Worm (Caenorhabditis elegans) whole organism, mixed stage, embryonic: ENCODE data around the gene sek-3.
A peak's percentile ranks its signal among the peaks of the same experiment; 100 is the strongest.

Source experiments
- M03D4.4 ChIP-seq: sonication (generic microtip); optimal IDR thresholded peaks from 2 replicates; lab custom pipeline; 2017; ENCODE audit warnings: mild to moderate bottlenecking, missing genetic modification characterization, missing compliant biosample characterization
- bed-3 ChIP-seq: fragments of 200-800 bp; sonication (Bioruptor generic); optimal IDR thresholded peaks from 3 replicates; lab custom pipeline; 2018; ENCODE audit warnings: mild to moderate bottlenecking, missing genetic modification characterization, moderate library complexity, missing compliant biosample characterization
- blmp-1 ChIP-seq: fragments of 150-350 bp; optimal IDR thresholded peaks from 2 replicates; lab custom pipeline; 2014; ENCODE audit warnings: missing biosample characterization, missing genetic modification characterization
- ceh-43 ChIP-seq: fragments of 200-800 bp; sonication (Bioruptor generic); optimal IDR thresholded peaks from 2 replicates; lab custom pipeline; 2018; ENCODE audit warnings: mild to moderate bottlenecking, missing genetic modification characterization, moderate library complexity, missing compliant biosample characterization
- ceh-83 ChIP-seq: fragments of 200-800 bp; sonication (Bioruptor generic); optimal IDR thresholded peaks from 2 replicates; lab custom pipeline; 2018; ENCODE audit warnings: mild to moderate bottlenecking, missing genetic modification characterization, missing compliant biosample characterization
- ces-1 ChIP-seq: fragments of 150-350 bp; optimal IDR thresholded peaks from 2 replicates; lab custom pipeline; 2014; ENCODE audit warnings: missing biosample characterization, missing genetic modification reagents, missing genetic modification characterization
- cnd-1 ChIP-seq: fragments of 200-800 bp; sonication (Bioruptor generic); optimal IDR thresholded peaks from 2 replicates; lab custom pipeline; 2018; ENCODE audit warnings: mild to moderate bottlenecking, missing genetic modification characterization, missing compliant biosample characterization
- elt-3 ChIP-seq: fragments of 150-350 bp; optimal IDR thresholded peaks from 2 replicates; lab custom pipeline; 2014; ENCODE audit warnings: missing biosample characterization, missing genetic modification characterization
- flh-1 ChIP-seq: fragments of 200-800 bp; sonication (Bioruptor generic); optimal IDR thresholded peaks from 2 replicates; lab custom pipeline; 2018; ENCODE audit warnings: mild to moderate bottlenecking, missing genetic modification characterization, moderate library complexity, missing compliant biosample characterization
- ham-2 ChIP-seq: fragments of 200-800 bp; sonication (Bioruptor generic); optimal IDR thresholded peaks from 2 replicates; lab custom pipeline; 2018; ENCODE audit warnings: mild to moderate bottlenecking, missing genetic modification characterization, missing compliant biosample characterization
- hlh-1 ChIP-seq: fragments of 150-350 bp; optimal IDR thresholded peaks from 2 replicates; lab custom pipeline; 2014; ENCODE audit warnings: missing biosample characterization, missing genetic modification reagents, missing genetic modification characterization
- lin-13 ChIP-seq: fragments of 150-350 bp; optimal IDR thresholded peaks from 2 replicates; lab custom pipeline; 2014; ENCODE audit warnings: missing biosample characterization, missing genetic modification characterization
- lin-32 ChIP-seq: fragments of 200-800 bp; sonication (Bioruptor generic); optimal IDR thresholded peaks from 2 replicates; lab custom pipeline; 2018; ENCODE audit warnings: mild to moderate bottlenecking, missing genetic modification characterization, missing compliant biosample characterization
- lsy-2 ChIP-seq: fragments of 150-350 bp; optimal IDR thresholded peaks from 2 replicates; lab custom pipeline; 2014; ENCODE audit warnings: missing biosample characterization, missing genetic modification characterization
- mep-1 ChIP-seq: fragments of 150-350 bp; optimal IDR thresholded peaks from 2 replicates; lab custom pipeline; 2017; ENCODE audit warnings: missing biosample characterization, missing genetic modification reagents, missing genetic modification characterization, inconsistent platforms
- mls-2 ChIP-seq: sonication (generic microtip); optimal IDR thresholded peaks from 2 replicates; lab custom pipeline; 2016; ENCODE audit warnings: mild to moderate bottlenecking, missing genetic modification characterization, moderate library complexity, missing compliant biosample characterization
- nhr-237 ChIP-seq: fragments of 150-350 bp; optimal IDR thresholded peaks from 2 replicates; lab custom pipeline; 2014; ENCODE audit warnings: missing biosample characterization, missing genetic modification characterization
- nhr-28 ChIP-seq: fragments of 150-350 bp; optimal IDR thresholded peaks from 2 replicates; lab custom pipeline; 2014; ENCODE audit warnings: missing biosample characterization, missing genetic modification characterization
- nhr-76 ChIP-seq: sonication (generic microtip); optimal IDR thresholded peaks from 2 replicates; lab custom pipeline; 2017; ENCODE audit warnings: missing biosample characterization, missing genetic modification characterization
- pha-4 ChIP-seq: fragments of 150-350 bp; optimal IDR thresholded peaks from 2 replicates; lab custom pipeline; 2018; ENCODE audit warnings: missing biosample characterization, missing genetic modification reagents, missing genetic modification characterization
- sem-2 ChIP-seq: fragments of 200-800 bp; sonication (Bioruptor generic); optimal IDR thresholded peaks from 2 replicates; lab custom pipeline; 2018; ENCODE audit warnings: mild to moderate bottlenecking, missing genetic modification characterization, missing compliant biosample characterization
- snpc-4 ChIP-seq: fragments of 150-350 bp; optimal IDR thresholded peaks from 2 replicates; lab custom pipeline; 2014; ENCODE audit warnings: missing biosample characterization, missing genetic modification characterization
- sptf-1 ChIP-seq: sonication (generic microtip); optimal IDR thresholded peaks from 2 replicates; lab custom pipeline; 2017; ENCODE audit warnings: mild to moderate bottlenecking, missing genetic modification characterization, moderate library complexity, missing compliant biosample characterization
- tbx-8 ChIP-seq: fragments of 200-800 bp; sonication (Bioruptor generic); optimal IDR thresholded peaks from 2 replicates; lab custom pipeline; 2018; ENCODE audit warnings: mild to moderate bottlenecking, missing genetic modification characterization, moderate library complexity, missing compliant biosample characterization
- unc-62 ChIP-seq: fragments of 150-350 bp; optimal IDR thresholded peaks from 2 replicates; lab custom pipeline; 2014; ENCODE audit warnings: missing biosample characterization, missing genetic modification reagents, missing genetic modification characterization
- zip-8 ChIP-seq: fragments of 150-350 bp; optimal IDR thresholded peaks from 2 replicates; lab custom pipeline; 2014; ENCODE audit warnings: missing biosample characterization, missing genetic modification characterization
- ztf-11 ChIP-seq: fragments of 150-350 bp; optimal IDR thresholded peaks from 2 replicates; lab custom pipeline; 2014; ENCODE audit warnings: missing biosample characterization, missing genetic modification characterization

Gene sek-3

DNA sequence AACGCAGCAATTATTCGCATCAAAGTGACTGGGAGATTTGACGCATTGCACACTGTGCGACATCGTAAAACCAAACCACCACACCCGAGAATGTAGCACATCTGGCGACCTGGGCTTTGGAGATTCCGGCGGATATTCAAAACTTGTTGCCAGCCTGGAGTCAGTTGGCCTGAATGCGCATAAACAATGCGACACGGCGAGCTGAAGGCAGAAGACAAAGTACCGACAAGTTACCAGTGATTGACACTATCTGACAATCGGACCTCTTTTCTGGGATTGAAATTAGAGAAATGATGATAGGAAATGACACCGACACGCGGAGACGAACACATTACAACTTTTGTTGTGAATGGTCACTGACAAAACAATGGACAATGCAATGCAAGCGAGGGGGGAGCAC lies 21.1 kb downstream of the sek-3 start:
- TF ChIP-seq nhr-28: no peak
- peak; percentile 88 for TF ChIP-seq hlh-1 (tag; lab: Kevin White, UChicago)
- no peak for TF ChIP-seq lin-13 (tag; lab: Kevin White, UChicago)
- no peak for TF ChIP-seq nhr-237 (tag; lab: Kevin White, UChicago)
- no peak for TF ChIP-seq cnd-1 (tag; lab: Kevin White, UChicago)
- no peak for TF ChIP-seq ztf-11
- TF ChIP-seq flh-1 (GFP tag; lab: Kevin White, UChicago): no peak
- peak; percentile 87 for TF ChIP-seq unc-62 (GFP tag; lab: Kevin White, UChicago)
- no peak for TF ChIP-seq mep-1 (tag; lab: Kevin White, UChicago)
- no peak for TF ChIP-seq pha-4 (tag; lab: Kevin White, UChicago)
- no peak for TF ChIP-seq blmp-1
- no peak for TF ChIP-seq tbx-8 (GFP tag; lab: Kevin White, UChicago)
- TF ChIP-seq, all 35 proteins: peak for 2

- TF ChIP-seq lsy-2 (tag; lab: Kevin White, UChicago) (no peak), flh-1 (GFP tag; lab: Kevin White, UChicago) (no peak)
Measured at ce11 chrX:5040038-5040437, 22.3 kb downstream of the sek-3 start.

DNA sequence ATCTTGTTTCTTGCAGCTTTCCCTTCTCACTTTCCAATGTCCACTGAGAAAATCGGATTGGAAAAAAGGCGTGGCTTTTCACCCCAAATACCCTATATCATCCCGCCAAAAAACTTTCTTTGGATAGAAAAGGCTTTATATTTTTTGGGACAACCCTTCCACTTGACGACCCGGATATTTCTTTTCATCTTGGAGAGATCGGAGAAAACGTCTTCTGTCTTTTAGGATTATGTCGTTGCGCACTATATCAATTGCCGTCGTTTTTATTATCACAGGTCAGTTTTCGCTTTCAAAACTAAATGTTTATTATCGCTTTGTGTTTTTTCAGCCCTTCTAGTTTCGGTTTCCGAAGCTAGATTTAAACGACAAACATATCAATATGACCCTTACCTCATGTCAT lies 26.2 kb downstream of the sek-3 start, which contains the start of gene Y64H9A.2:
Y64H9A.2 (plus strand) TSS at position 90 of the 400 bp plus-strand sequence.
- no peak for TF ChIP-seq bed-3 (GFP tag; lab: Kevin White, UChicago)
- no peak for TF ChIP-seq lin-13 (tag; lab: Kevin White, UChicago)
- no peak for TF ChIP-seq nhr-28
- TF ChIP-seq elt-3 (tag; lab: Kevin White, UChicago): no peak
- no peak for TF ChIP-seq sptf-1 (tag; lab: Kevin White, UChicago)
- TF ChIP-seq mls-2: no peak
- TF ChIP-seq M03D4.4 (tag; lab: Kevin White, UChicago): no peak
- no peak for TF ChIP-seq ceh-43 (GFP tag; lab: Kevin White, UChicago)
- no peak for TF ChIP-seq sem-2 (GFP tag; lab: Kevin White, UChicago)
- no peak for TF ChIP-seq blmp-1
- TF ChIP-seq ces-1: no peak
- TF ChIP-seq snpc-4: no peak

ce11 chrX:5056199-5056598 lies 38.5 kb downstream of the sek-3 start:
- TF ChIP-seq M03D4.4 (tag; lab: Kevin White, UChicago) (peak; percentile 78), lin-32 (GFP tag; lab: Kevin White, UChicago) (peak; percentile 73), ceh-83 (GFP tag; lab: Kevin White, UChicago) (peak; percentile 80), sem-2 (GFP tag; lab: Kevin White, UChicago) (peak; percentile 31), bed-3 (GFP tag; lab: Kevin White, UChicago) (peak; percentile 68), mls-2 (peak; percentile 90), ceh-43 (GFP tag; lab: Kevin White, UChicago) (peak; percentile 64), flh-1 (GFP tag; lab: Kevin White, UChicago) (peak; percentile 26), tbx-8 (GFP tag; lab: Kevin White, UChicago) (peak; percentile 81), sptf-1 (tag; lab: Kevin White, UChicago) (peak; percentile 89)

ce11 chrX:5059163-5059562 lies 41.5 kb downstream of the sek-3 start, which contains the start of gene C24H10.4:
TSS of gene C24H10.4 (minus strand) at chrX:5059263.
- TF ChIP-seq bed-3 (GFP tag; lab: Kevin White, UChicago) (no peak), ztf-11 (no peak), ham-2 (no peak), tbx-8 (GFP tag; lab: Kevin White, UChicago) (no peak), sptf-1 (tag; lab: Kevin White, UChicago) (no peak), ceh-83 (GFP tag; lab: Kevin White, UChicago) (no peak), nhr-76 (no peak), zip-8 (tag; lab: Kevin White, UChicago) (no peak)

DNA sequence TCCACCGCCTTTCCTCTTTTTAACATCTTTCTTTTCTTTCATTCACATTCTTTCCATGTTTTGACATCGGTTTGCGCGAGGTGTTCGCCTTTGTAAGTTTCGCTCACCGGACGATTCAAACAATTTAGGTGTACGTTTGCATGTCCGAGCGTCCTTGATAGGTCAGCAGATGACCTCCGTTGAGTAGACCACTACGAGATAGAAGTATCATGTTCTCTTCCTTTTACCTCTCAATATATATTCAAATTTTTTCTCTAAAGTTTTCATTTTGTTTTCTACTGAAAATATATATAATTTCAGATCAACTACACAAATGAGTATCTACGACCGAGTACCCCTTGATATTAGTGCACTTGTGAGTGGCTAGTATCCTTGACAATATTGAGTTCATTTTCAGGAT lies 43.1 kb downstream of the sek-3 start, which contains the start of gene C24H10.3:
C24H10.3 (plus strand) TSS at position 301 of the 400 bp plus-strand sequence.
- no peak for TF ChIP-seq nhr-76
- TF ChIP-seq nhr-28: no peak
- no peak for TF ChIP-seq ham-2
- no peak for TF ChIP-seq bed-3 (GFP tag; lab: Kevin White, UChicago)
- no peak for TF ChIP-seq flh-1 (GFP tag; lab: Kevin White, UChicago)
- TF ChIP-seq mep-1 (tag; lab: Kevin White, UChicago): no peak
